Worm (Caenorhabditis elegans) whole organism, midembryonic: ENCODE data around the gene cest-5.1.

ENCODE experiments used
- flt-1 ChIP-seq: fragments of 200-800 bp; sonication (Bioruptor generic); IDR thresholded peaks from 2 replicates; pipeline ENCODE4 v1.3.6; 2022; ENCODE audit warnings: missing genetic modification characterization, missing compliant biosample characterization
- ref-1 ChIP-seq: fragments of 200-800 bp; sonication (Bioruptor generic); conservative IDR thresholded peaks from 2 replicates; pipeline ENCODE4 v1.3.6; 2022; ENCODE audit warnings: missing genetic modification reagents, missing genetic modification characterization, missing compliant biosample characterization
- ztf-23 ChIP-seq: fragments of 200-800 bp; sonication (Bioruptor generic); IDR thresholded peaks from 2 replicates; pipeline ENCODE4 v1.3.6; 2022; ENCODE audit warnings: missing genetic modification reagents, missing genetic modification characterization, missing compliant biosample characterization

- TF ChIP-seq flt-1 (GFP tag; lab: Robert Waterston, UW) (no peak), ztf-23 (GFP tag; lab: Robert Waterston, UW) (no peak), ref-1 (GFP tag; lab: Robert Waterston, UW) (no peak)
Observed at ce11 chrIV:6621252-6621651, 10.3 kb downstream of the cest-5.1 start, which contains the start of gene C01B10.3.
